Worm (Caenorhabditis elegans) whole organism, late embryonic: ENCODE data around the gene npr-32.

Experiments used
- ama-1 ChIP-seq: fragments of 150-350 bp; optimal IDR thresholded peaks from 2 replicates; lab custom pipeline; 2014
- ceh-14 ChIP-seq: sonication (generic microtip); optimal IDR thresholded peaks from 2 replicates; lab custom pipeline; 2016; ENCODE audit warnings: missing genotype, missing genetic modification characterization, missing compliant biosample characterization
- ceh-18 ChIP-seq: sonication (generic microtip); optimal IDR thresholded peaks from 2 replicates; lab custom pipeline; 2016; ENCODE audit warnings: missing genetic modification characterization, missing compliant biosample characterization
- ceh-19 ChIP-seq: fragments of 200-800 bp; sonication (Bioruptor generic); optimal IDR thresholded peaks from 2 replicates; lab custom pipeline; 2018; ENCODE audit warnings: mild to moderate bottlenecking, missing genetic modification characterization, missing compliant biosample characterization
- ceh-22 ChIP-seq: sonication (generic microtip); optimal IDR thresholded peaks from 2 replicates; lab custom pipeline; 2017; ENCODE audit warnings: missing biosample characterization, missing genetic modification characterization
- ceh-24 ChIP-seq: sonication (generic microtip); optimal IDR thresholded peaks from 2 replicates; lab custom pipeline; 2016; ENCODE audit warnings: mild to moderate bottlenecking, missing genetic modification characterization, missing compliant biosample characterization
- ceh-30 ChIP-seq: fragments of 150-350 bp; optimal IDR thresholded peaks from 2 replicates; lab custom pipeline; 2014; ENCODE audit warnings: missing biosample characterization, missing genetic modification characterization
- ceh-34 ChIP-seq: sonication (generic microtip); optimal IDR thresholded peaks from 2 replicates; lab custom pipeline; 2016; ENCODE audit warnings: mild to moderate bottlenecking, missing genetic modification characterization, missing compliant biosample characterization
- ceh-45 ChIP-seq: fragments of 200-800 bp; sonication (Bioruptor generic); IDR thresholded peaks from 2 replicates; pipeline ENCODE4 v1.3.6; 2022; ENCODE audit warnings: missing genetic modification reagents, missing genetic modification characterization, missing compliant biosample characterization
- ceh-48 ChIP-seq: sonication (generic microtip); optimal IDR thresholded peaks from 2 replicates; lab custom pipeline; 2016; ENCODE audit warnings: missing genetic modification characterization, inconsistent platforms, missing compliant biosample characterization
- ceh-9 ChIP-seq: sonication (generic microtip); optimal IDR thresholded peaks from 2 replicates; lab custom pipeline; 2016; ENCODE audit warnings: mild to moderate bottlenecking, missing genetic modification characterization, inconsistent platforms, missing compliant biosample characterization
- che-1 ChIP-seq: sonication (generic microtip); optimal IDR thresholded peaks from 2 replicates; lab custom pipeline; 2016; ENCODE audit warnings: mild to moderate bottlenecking, missing genetic modification characterization, missing compliant biosample characterization
- dmd-4 ChIP-seq: sonication (generic microtip); optimal IDR thresholded peaks from 2 replicates; lab custom pipeline; 2016; ENCODE audit warnings: borderline replicate concordance, missing genetic modification characterization, missing compliant biosample characterization
- dve-1 ChIP-seq: sonication (generic microtip); optimal IDR thresholded peaks from 2 replicates; lab custom pipeline; 2017; ENCODE audit warnings: antibody characterized with exemption, mild to moderate bottlenecking, missing genetic modification characterization, missing compliant biosample characterization
- elt-2 ChIP-seq: sonication (generic microtip); optimal IDR thresholded peaks from 2 replicates; lab custom pipeline; 2016; ENCODE audit warnings: missing genetic modification reagents, missing genetic modification characterization, missing compliant biosample characterization
- elt-4 ChIP-seq: sonication (generic microtip); optimal IDR thresholded peaks from 2 replicates; lab custom pipeline; 2016; ENCODE audit warnings: missing genetic modification characterization, missing compliant biosample characterization
- ets-4 ChIP-seq: sonication (generic microtip); optimal IDR thresholded peaks from 2 replicates; lab custom pipeline; 2016; ENCODE audit warnings: missing genetic modification characterization, missing compliant biosample characterization
- fax-1 ChIP-seq: sonication (generic microtip); optimal IDR thresholded peaks from 2 replicates; lab custom pipeline; 2016; ENCODE audit warnings: missing genotype, missing genetic modification characterization, missing compliant biosample characterization
- fkh-10 ChIP-seq: fragments of 150-350 bp; optimal IDR thresholded peaks from 2 replicates; lab custom pipeline; 2014; ENCODE audit warnings: missing biosample characterization, missing genetic modification reagents, missing genetic modification characterization
- hlh-15 ChIP-seq: sonication (generic microtip); optimal IDR thresholded peaks from 2 replicates; lab custom pipeline; 2016; ENCODE audit warnings: missing genetic modification characterization, missing compliant biosample characterization
- hlh-6 ChIP-seq: sonication (generic microtip); optimal IDR thresholded peaks from 2 replicates; lab custom pipeline; 2016; ENCODE audit warnings: missing genotype, missing genetic modification characterization, missing compliant biosample characterization
- lim-6 ChIP-seq: sonication (generic microtip); optimal IDR thresholded peaks from 2 replicates; lab custom pipeline; 2016; ENCODE audit warnings: missing genetic modification characterization, missing compliant biosample characterization
- nhr-11 ChIP-seq: fragments of 150-350 bp; optimal IDR thresholded peaks from 2 replicates; lab custom pipeline; 2014; ENCODE audit warnings: missing biosample characterization, missing genetic modification characterization
- nhr-232 ChIP-seq: sonication (generic microtip); optimal IDR thresholded peaks from 2 replicates; lab custom pipeline; 2016; ENCODE audit warnings: missing genetic modification characterization, missing compliant biosample characterization
- npax-4 ChIP-seq: sonication (generic microtip); optimal IDR thresholded peaks from 2 replicates; lab custom pipeline; 2016; ENCODE audit warnings: missing genetic modification characterization, missing compliant biosample characterization
- pag-3 ChIP-seq: sonication (generic microtip); optimal IDR thresholded peaks from 2 replicates; lab custom pipeline; 2016; ENCODE audit warnings: missing compliant biosample characterization, missing genetic modification characterization, borderline replicate concordance
- pat-9 ChIP-seq: fragments of 200-800 bp; sonication (Bioruptor generic); optimal IDR thresholded peaks from 2 replicates; lab custom pipeline; 2018; ENCODE audit warnings: mild to moderate bottlenecking, missing genetic modification characterization, moderate library complexity, missing compliant biosample characterization
- pha-2 ChIP-seq: sonication (generic microtip); optimal IDR thresholded peaks from 2 replicates; lab custom pipeline; 2017; ENCODE audit warnings: mild to moderate bottlenecking, missing genetic modification characterization, missing compliant biosample characterization
- pros-1 ChIP-seq: fragments of 150-350 bp; optimal IDR thresholded peaks from 2 replicates; lab custom pipeline; 2014; ENCODE audit warnings: missing biosample characterization, missing genetic modification reagents, missing genetic modification characterization
- ref-2 ChIP-seq: sonication (generic microtip); optimal IDR thresholded peaks from 2 replicates; lab custom pipeline; 2016; ENCODE audit warnings: missing genetic modification characterization, missing compliant biosample characterization
- sdc-2 ChIP-seq: sonication (generic microtip); optimal IDR thresholded peaks from 2 replicates; lab custom pipeline; 2016; ENCODE audit warnings: missing genotype, missing genetic modification characterization, missing compliant biosample characterization
- sox-2 ChIP-seq: fragments of 200-800 bp; sonication (Bioruptor generic); IDR thresholded peaks from 2 replicates; pipeline ENCODE4 v1.3.6; 2022; ENCODE audit warnings: missing genetic modification reagents, missing genetic modification characterization, missing compliant biosample characterization
- syd-9 ChIP-seq: sonication (generic microtip); optimal IDR thresholded peaks from 2 replicates; lab custom pipeline; 2016; ENCODE audit warnings: mild to moderate bottlenecking, missing genetic modification characterization, moderate library complexity, missing compliant biosample characterization
- tbx-2 ChIP-seq: sonication (generic microtip); optimal IDR thresholded peaks from 2 replicates; lab custom pipeline; 2016; ENCODE audit warnings: missing genetic modification characterization, missing compliant biosample characterization
- tbx-7 ChIP-seq: sonication (generic microtip); optimal IDR thresholded peaks from 2 replicates; lab custom pipeline; 2016; ENCODE audit warnings: missing genotype, missing genetic modification characterization, missing compliant biosample characterization
- unc-3 ChIP-seq, 2 experiments: fragments of 200-800 bp in 1 of 2; sonication (Bioruptor generic) in 1 of 2; sonication (generic microtip) in 1 of 2; conservative IDR thresholded peaks in 1 of 2; optimal IDR thresholded peaks in 1 of 2; 2 replicates each; pipeline versions ENCODE4 v1.3.6 to Lab custom; 2016 to 2022; ENCODE audit warnings: missing compliant biosample characterization in 2 of 2, missing genetic modification characterization in 2 of 2, missing genetic modification reagents in 1 of 2
- ztf-16 ChIP-seq: sonication (generic microtip); optimal IDR thresholded peaks from 2 replicates; lab custom pipeline; 2017; ENCODE audit warnings: missing genetic modification characterization, missing compliant biosample characterization

npr-32 gene

DNA sequence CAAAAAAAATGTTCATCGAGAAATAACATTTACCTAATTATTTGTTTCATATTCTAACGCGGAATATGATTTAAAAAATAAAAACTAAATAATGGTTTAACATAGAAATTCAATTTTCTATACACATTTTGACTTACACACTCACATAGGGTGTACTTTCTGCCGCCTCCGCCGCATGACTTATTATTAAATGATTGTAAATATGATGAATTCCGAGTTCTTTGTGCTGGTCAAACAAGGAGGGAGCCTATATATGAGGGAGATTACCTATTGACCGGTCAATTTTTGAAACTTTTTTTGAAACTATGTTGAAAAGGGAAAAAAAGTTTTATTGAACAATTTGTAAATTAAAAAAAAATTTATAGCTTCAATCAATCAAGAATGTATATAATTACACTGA, 23.0 kb downstream of the npr-32 start:
- no peak for TF ChIP-seq ama-1 (lab: Kevin White, UChicago)
- TF ChIP-seq ets-4 (tag; lab: Kevin White, UChicago) = no peak
- no peak for TF ChIP-seq sdc-2 (tag; lab: Kevin White, UChicago)
- TF ChIP-seq dve-1 (tag; lab: Kevin White, UChicago) = no peak
- TF ChIP-seq che-1 (tag; lab: Kevin White, UChicago) = no peak
- TF ChIP-seq fax-1 = no peak
- no peak for TF ChIP-seq npax-4
- TF ChIP-seq nhr-11 (tag; lab: Kevin White, UChicago) = no peak
- TF ChIP-seq elt-2 (tag; lab: Kevin White, UChicago) = no peak
- TF ChIP-seq elt-4 (tag; lab: Kevin White, UChicago) = no peak
- TF ChIP-seq dmd-4 (tag; lab: Kevin White, UChicago) = no peak
- TF ChIP-seq, all 69 proteins: peak for 0

DNA sequence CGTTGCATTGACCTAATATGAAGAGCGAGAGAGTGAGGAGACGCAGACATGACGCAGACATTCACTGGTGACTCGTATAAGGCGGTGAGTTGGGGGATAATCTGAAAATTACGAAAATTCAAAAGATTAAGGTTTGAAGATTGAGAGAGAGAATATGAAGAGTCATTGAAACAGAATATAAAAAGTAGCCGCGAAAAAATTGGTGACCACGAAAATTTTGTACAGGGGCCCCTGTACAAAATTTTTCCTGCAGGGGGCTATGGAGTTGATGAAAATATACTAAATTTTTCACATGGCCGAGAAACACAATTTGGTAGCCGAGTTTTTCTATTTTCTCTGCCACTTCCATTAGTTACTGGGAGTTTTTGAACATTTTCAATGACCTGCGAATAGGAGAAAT, 24.1 kb downstream of the npr-32 start, which contains the start of gene cnnm-1:
Gene cnnm-1 (minus strand): TSS at position 101 of the 400 bp plus-strand sequence.
- no peak for TF ChIP-seq pha-2 (tag; lab: Kevin White, UChicago)
- no peak for TF ChIP-seq elt-4 (tag; lab: Kevin White, UChicago)
- no peak for TF ChIP-seq tbx-7 (tag; lab: Kevin White, UChicago)
- TF ChIP-seq ceh-14 (tag; lab: Kevin White, UChicago) = no peak
- TF ChIP-seq, all 69 proteins: peak for 0

DNA sequence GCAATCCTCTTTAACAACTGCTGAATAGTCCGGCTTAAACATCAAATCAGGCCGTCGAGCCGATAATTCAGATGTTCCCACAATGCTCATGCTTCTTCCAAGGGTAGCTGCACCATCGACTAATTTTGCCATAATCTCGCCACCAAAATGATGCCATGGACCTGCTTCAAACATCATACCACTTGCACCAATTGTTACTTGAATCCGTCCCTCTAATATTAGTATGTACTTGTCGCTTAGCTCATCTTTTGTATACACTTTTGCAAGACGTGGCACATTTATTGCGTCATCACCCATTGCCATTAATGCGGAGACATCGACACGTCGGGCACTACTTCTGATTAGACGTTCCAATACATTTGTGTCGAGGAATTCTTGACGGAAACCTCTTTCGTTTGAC, 31.2 kb downstream of the npr-32 start:
- TF ChIP-seq ceh-34 (tag; lab: Kevin White, UChicago) (no peak), ceh-45 (GFP tag; lab: Robert Waterston, UW) (no peak), ceh-18 (tag; lab: Kevin White, UChicago) (no peak), ceh-9 (tag; lab: Kevin White, UChicago) (no peak), ceh-22 (tag; lab: Kevin White, UChicago) (no peak), pat-9 (tag; lab: Kevin White, UChicago) (no peak), hlh-6 (tag; lab: Kevin White, UChicago) (no peak), npax-4 (no peak), elt-4 (tag; lab: Kevin White, UChicago) (no peak), pha-2 (tag; lab: Kevin White, UChicago) (no peak), ceh-48 (tag; lab: Kevin White, UChicago) (no peak), pag-3 (tag; lab: Kevin White, UChicago) (no peak), fax-1 (no peak), lim-6 (tag; lab: Kevin White, UChicago) (no peak), ztf-16 (no peak), ceh-24 (no peak), nhr-11 (tag; lab: Kevin White, UChicago) (no peak), sox-2 (GFP tag; lab: Robert Waterston, UW) (no peak), hlh-15 (tag; lab: Kevin White, UChicago) (no peak)

DNA sequence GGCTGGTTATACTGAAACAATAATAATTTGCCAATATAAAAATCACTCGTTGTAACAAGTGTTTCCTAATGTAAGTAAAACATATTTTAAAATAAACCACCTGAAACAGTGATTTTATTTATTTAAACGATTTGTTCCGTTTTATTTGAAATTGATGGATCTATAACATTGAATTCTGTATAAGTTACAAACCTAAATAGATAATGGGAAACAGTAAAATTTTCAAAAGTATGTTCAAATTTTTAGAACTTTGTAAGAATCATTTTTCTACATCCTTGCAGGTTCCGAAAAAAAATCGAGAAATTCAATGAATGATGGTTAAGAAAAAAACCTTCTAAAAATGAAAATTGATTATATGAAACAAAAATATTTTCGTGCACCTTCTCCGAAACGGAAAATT, 37.4 kb downstream of the npr-32 start:
- TF ChIP-seq ceh-19 (GFP tag; lab: Kevin White, UChicago) (no peak), fax-1 (no peak), ceh-34 (tag; lab: Kevin White, UChicago) (no peak), ceh-18 (tag; lab: Kevin White, UChicago) (no peak)

DNA sequence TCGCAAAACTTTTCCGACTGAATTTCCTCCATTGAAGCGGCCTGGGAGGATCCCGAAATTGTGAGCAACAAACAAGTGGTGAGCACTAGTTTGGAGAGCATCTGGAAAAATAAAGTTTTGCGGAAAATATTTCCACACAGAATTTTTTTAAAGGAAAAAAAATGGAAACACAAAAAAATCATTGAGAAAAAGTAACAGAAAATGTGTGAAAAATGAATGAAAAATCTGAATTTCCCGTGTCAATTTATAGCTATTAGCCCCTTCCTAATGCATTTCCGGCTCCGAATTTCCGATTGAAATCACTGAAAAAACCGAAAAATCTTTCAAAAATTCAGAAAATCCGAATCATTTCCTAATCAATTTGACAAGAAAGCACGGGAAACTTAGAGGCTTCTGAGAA, 39.1 kb downstream of the npr-32 start, which contains the start of gene flp-17:
Gene flp-17 (minus strand): TSS at position 101 of the 400 bp plus-strand sequence.
- TF ChIP-seq ets-4 (tag; lab: Kevin White, UChicago) (no peak), ref-2 (tag; lab: Kevin White, UChicago) (no peak), nhr-232 (tag; lab: Kevin White, UChicago) (no peak), ztf-16 (no peak), ceh-30 (tag; lab: Kevin White, UChicago) (no peak), elt-4 (tag; lab: Kevin White, UChicago) (no peak), pros-1 (tag; lab: Kevin White, UChicago) (no peak), pat-9 (tag; lab: Kevin White, UChicago) (no peak), tbx-2 (tag; lab: Kevin White, UChicago) (no peak), unc-3 (GFP tag; conservative IDR thresholded peaks at IDR 0.05; lab: Robert Waterston, UW) (no peak), unc-3 (tag; optimal IDR thresholded peaks at IDR 0.05; lab: Kevin White, UChicago) (no peak), syd-9 (tag; lab: Kevin White, UChicago) (no peak), fkh-10 (GFP tag; lab: Kevin White, UChicago) (no peak)
